Worm (Caenorhabditis elegans) whole organism, young adult: ENCODE measurements around the gene F59E12.6.

Source experiments
- ama-1 ChIP-seq, 3 experiments: fragments of 150-350 bp in 1 of 3; sonication (generic microtip) in 2 of 3; optimal IDR thresholded peaks; 2 replicates each; lab custom pipeline; 2014 to 2018; ENCODE audit warnings: missing biosample characterization in 2 of 3, missing genetic modification characterization in 2 of 3, missing genetic modification reagents in 2 of 3
- cebp-2 ChIP-seq: fragments of 200-800 bp; sonication (Bioruptor generic); IDR thresholded peaks from 2 replicates; pipeline ENCODE4 v1.3.6; 2022; ENCODE audit warnings: missing genetic modification characterization, missing compliant biosample characterization
- dpl-1 ChIP-seq: fragments of 150-350 bp; optimal IDR thresholded peaks from 2 replicates; lab custom pipeline; 2014; ENCODE audit warnings: missing biosample characterization, missing genetic modification reagents, missing genetic modification characterization
- egl-44 ChIP-seq: fragments of 200-800 bp; sonication (Bioruptor generic); IDR thresholded peaks from 2 replicates; pipeline ENCODE4 v1.3.6; 2022; ENCODE audit warnings: missing genetic modification reagents, missing genetic modification characterization, missing compliant biosample characterization
- him-1 ChIP-seq: sonication (generic microtip); optimal IDR thresholded peaks from 2 replicates; lab custom pipeline; 2016; ENCODE audit warnings: missing genotype, missing genetic modification reagents, missing genetic modification characterization, missing compliant biosample characterization
- hrde-1 ChIP-seq: sonication (generic microtip); optimal IDR thresholded peaks from 2 replicates; lab custom pipeline; 2016; ENCODE audit warnings: missing genetic modification characterization, mild to moderate bottlenecking, missing compliant biosample characterization, moderate library complexity, missing genotype, missing genetic modification reagents, borderline replicate concordance
- snpc-4 ChIP-seq, 5 experiments: fragments of 150-350 bp in 1 of 5; sonication (generic microtip) in 4 of 5; optimal IDR thresholded peaks; 2 replicates each; lab custom pipeline; 2014 to 2018; ENCODE audit warnings: missing genetic modification characterization in 5 of 5, missing biosample characterization in 3 of 5, antibody characterized with exemption in 2 of 5, mild to moderate bottlenecking in 2 of 5, missing compliant biosample characterization in 2 of 5, missing genotype in 2 of 5, moderate library complexity in 2 of 5, missing genetic modification reagents in 1 of 5
- unc-130 ChIP-seq: sonication (generic microtip); optimal IDR thresholded peaks from 2 replicates; lab custom pipeline; 2016; ENCODE audit warnings: missing genetic modification reagents, missing genetic modification characterization, missing compliant biosample characterization

- TF ChIP-seq dpl-1 (GFP tag; lab: Kevin White, UChicago) = no peak
- TF ChIP-seq hrde-1 (tag; lab: Kevin White, UChicago) = no peak
- TF ChIP-seq unc-130 (GFP tag; lab: Kevin White, UChicago) = no peak
- TF ChIP-seq ama-1 (optimal IDR thresholded peaks at IDR 0.05; lab: Kevin White, UChicago) = no peak
- TF ChIP-seq ama-1 (GFP tag; optimal IDR thresholded peaks at IDR 0.05; lab: Kevin White, UChicago) = no peak
- TF ChIP-seq cebp-2 (GFP tag; lab: Robert Waterston, UW) = no peak
- TF ChIP-seq egl-44 (GFP tag; lab: Robert Waterston, UW) = no peak
- no peak for TF ChIP-seq him-1 (tag; lab: Kevin White, UChicago)
- TF ChIP-seq snpc-4 (GFP tag; optimal IDR thresholded peaks at IDR 0.05; lab: Kevin White, UChicago) = no peak
- TF ChIP-seq snpc-4 (tag; optimal IDR thresholded peaks at IDR 0.05; lab: Kevin White, UChicago) = no peak
These were observed 23.5 kb upstream of the F59E12.6 start, which contains the start of gene F59E12.1 for ce11 chrII:5654215-5654614.
